Fruit fly (Drosophila melanogaster): ENCODE measurements around the gene heca.
A peak's percentile ranks its signal among the peaks of the same experiment; 100 is the strongest.

Gene heca

DNA sequence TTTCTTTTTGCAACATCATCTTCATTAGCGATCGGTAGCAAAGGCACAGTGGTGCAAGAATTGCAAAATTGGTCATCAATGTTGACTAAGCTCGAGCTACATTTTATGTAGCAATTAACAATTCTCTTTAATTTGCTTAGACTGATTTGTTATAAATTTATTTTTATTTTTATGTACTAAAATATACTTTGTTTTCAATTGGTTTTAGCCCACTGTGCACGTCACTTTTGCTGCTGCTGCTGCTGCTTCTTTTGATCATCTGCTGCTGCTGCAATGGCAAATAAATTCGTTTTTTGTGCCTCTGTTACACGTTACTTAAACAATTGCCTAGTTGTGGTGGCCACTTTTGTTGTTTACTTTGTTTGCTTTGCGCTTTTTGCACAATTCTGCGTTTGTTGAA is 18.3 kb downstream of the heca start (continued):
- TF ChIP-seq pan (optimal IDR thresholded peaks at IDR 0.05) (no peak), pan (GFP tag; optimal IDR thresholded peaks at IDR 0.05 in 1 of 2, IDR thresholded peaks at IDR 0.05 in 1 of 2) (peak in 1 of 2 experiments; percentile 91), gce (GFP tag; IDR thresholded peaks at IDR 0.05) (peak; percentile 85), gcm2 (GFP tag; optimal IDR thresholded peaks at IDR 0.05) (peak; percentile 46), repo (GFP tag; optimal IDR thresholded peaks at IDR 0.05) (no peak), CG30431 (GFP tag; optimal IDR thresholded peaks at IDR 0.05) (peak; percentile 74), pita (GFP tag; optimal IDR thresholded peaks at IDR 0.05) (no peak), gsb-n (tag; optimal IDR thresholded peaks at IDR 0.05) (peak; percentile 75), row (GFP tag; IDR thresholded peaks at IDR 0.05) (peak; percentile 85), crc (GFP tag; optimal IDR thresholded peaks at IDR 0.05) (no peak), mirr (GFP tag; optimal IDR thresholded peaks at IDR 0.05) (no peak), twi (tag; optimal IDR thresholded peaks at IDR 0.05) (peak; percentile 48), CG3163 (GFP tag; optimal IDR thresholded peaks at IDR 0.05) (no peak), Sox100B (GFP tag; optimal IDR thresholded peaks at IDR 0.05) (peak; percentile 66), Xrp1 (GFP tag; IDR thresholded peaks at IDR 0.05) (peak; percentile 93), MBD-R2 (GFP tag; IDR thresholded peaks at IDR 0.05) (peak; percentile 59), jigr1 (GFP tag; IDR thresholded peaks at IDR 0.05) (peak; percentile 59; the same call in 2 of the 3 replicates), CG7786 (GFP tag; optimal IDR thresholded peaks at IDR 0.05) (peak; percentile 11), CG11085 (GFP tag; IDR thresholded peaks at IDR 0.05) (no peak; the same call in 1 of the 2 replicates), CG11093 (GFP tag; IDR thresholded peaks at IDR 0.05) (peak; percentile 74), Sin3A (optimal IDR thresholded peaks at IDR 0.05) (no peak), CoRest (tag; optimal IDR thresholded peaks at IDR 0.05) (peak; percentile 79), ems (GFP tag; optimal IDR thresholded peaks at IDR 0.05) (peak; percentile 58), CG7928 (GFP tag; optimal IDR thresholded peaks at IDR 0.05) (peak; percentile 13), ci (GFP tag; IDR thresholded peaks at IDR 0.05) (peak; percentile 93), CG3065 (GFP tag; optimal IDR thresholded peaks at IDR 0.05) (peak; percentile 71), CG30020 (tag; optimal IDR thresholded peaks at IDR 0.05) (no peak), aop (GFP tag; IDR thresholded peaks at IDR 0.05) (no peak), schlank (tag; optimal IDR thresholded peaks at IDR 0.05) (peak; percentile 16), exex (tag; optimal IDR thresholded peaks at IDR 0.05) (no peak), HLH3B (GFP tag; IDR thresholded peaks at IDR 0.05) (peak; percentile 89), Nf-YB (GFP tag; optimal IDR thresholded peaks at IDR 0.05) (peak; percentile 52), CG3847 (GFP tag; IDR thresholded peaks at IDR 0.05) (peak; percentile 73), Bdp1 (GFP tag; optimal IDR thresholded peaks at IDR 0.05) (peak; percentile 22), prd (optimal IDR thresholded peaks at IDR 0.05) (no peak), prd (GFP tag; IDR thresholded peaks at IDR 0.05) (peak; percentile 95), CG15514 (GFP tag; optimal IDR thresholded peaks at IDR 0.05) (peak; percentile 36), CG31388 (GFP tag; optimal IDR thresholded peaks at IDR 0.05) (peak; percentile 63), az2 (GFP tag; optimal IDR thresholded peaks at IDR 0.05) (peak; percentile 80), corto (GFP tag; optimal IDR thresholded peaks at IDR 0.05) (peak; percentile 83), Abd-B (GFP tag; optimal IDR thresholded peaks at IDR 0.05) (peak; percentile 50), Fer1 (GFP tag; optimal IDR thresholded peaks at IDR 0.05) (peak; percentile 45), CG2120 (GFP tag; optimal IDR thresholded peaks at IDR 0.05) (peak; percentile 62), klu (GFP tag; IDR thresholded peaks at IDR 0.05) (peak; percentile 46; the same call in 1 of the 2 replicates), stc (GFP tag; IDR thresholded peaks at IDR 0.05) (peak; percentile 89), Dref (GFP tag; IDR thresholded peaks at IDR 0.05) (no peak), br (optimal IDR thresholded peaks at IDR 0.05) (no peak), CG15011 (GFP tag; optimal IDR thresholded peaks at IDR 0.05) (peak; percentile 56), chn (GFP tag; optimal IDR thresholded peaks at IDR 0.05) (peak; percentile 72), Bgb (GFP tag; IDR thresholded peaks at IDR 0.05; ENCODE audit: partially characterized antibody) (no peak), CG2202 (tag; optimal IDR thresholded peaks at IDR 0.05) (peak; percentile 45), Ada2b (GFP tag; IDR thresholded peaks at IDR 0.05) (peak; percentile 90), Fer2 (tag; optimal IDR thresholded peaks at IDR 0.05) (peak; percentile 1)
